Worm (Caenorhabditis elegans) whole organism, late embryonic: ENCODE data around the gene srw-68.

Experiments used
- C38D4.7 ChIP-seq: fragments of 200-800 bp; sonication (Bioruptor generic); optimal IDR thresholded peaks from 2 replicates; lab custom pipeline; 2018; ENCODE audit warnings: mild to moderate bottlenecking, missing genetic modification characterization, moderate library complexity, missing compliant biosample characterization
- F13H6.1 ChIP-seq: sonication (generic microtip); optimal IDR thresholded peaks from 2 replicates; lab custom pipeline; 2016; ENCODE audit warnings: missing genetic modification characterization, missing compliant biosample characterization
- K09A11.1 ChIP-seq: sonication (generic microtip); optimal IDR thresholded peaks from 2 replicates; lab custom pipeline; 2017; ENCODE audit warnings: antibody characterized with exemption, mild to moderate bottlenecking, missing genetic modification characterization, missing compliant biosample characterization; ENCODE audit not compliant: insufficient read depth
- ahr-1 ChIP-seq: sonication (generic microtip); optimal IDR thresholded peaks from 2 replicates; lab custom pipeline; 2016; ENCODE audit warnings: missing genetic modification characterization, missing compliant biosample characterization
- ama-1 ChIP-seq: fragments of 150-350 bp; optimal IDR thresholded peaks from 2 replicates; lab custom pipeline; 2014
- ceh-18 ChIP-seq: sonication (generic microtip); optimal IDR thresholded peaks from 2 replicates; lab custom pipeline; 2016; ENCODE audit warnings: missing genetic modification characterization, missing compliant biosample characterization
- ceh-19 ChIP-seq: fragments of 200-800 bp; sonication (Bioruptor generic); optimal IDR thresholded peaks from 2 replicates; lab custom pipeline; 2018; ENCODE audit warnings: mild to moderate bottlenecking, missing genetic modification characterization, missing compliant biosample characterization
- ceh-22 ChIP-seq: sonication (generic microtip); optimal IDR thresholded peaks from 2 replicates; lab custom pipeline; 2017; ENCODE audit warnings: missing biosample characterization, missing genetic modification characterization
- ceh-24 ChIP-seq: sonication (generic microtip); optimal IDR thresholded peaks from 2 replicates; lab custom pipeline; 2016; ENCODE audit warnings: mild to moderate bottlenecking, missing genetic modification characterization, missing compliant biosample characterization
- ceh-30 ChIP-seq: fragments of 150-350 bp; optimal IDR thresholded peaks from 2 replicates; lab custom pipeline; 2014; ENCODE audit warnings: missing biosample characterization, missing genetic modification characterization
- ceh-45 ChIP-seq: fragments of 200-800 bp; sonication (Bioruptor generic); IDR thresholded peaks from 2 replicates; pipeline ENCODE4 v1.3.6; 2022; ENCODE audit warnings: missing genetic modification reagents, missing genetic modification characterization, missing compliant biosample characterization
- ceh-6 ChIP-seq: fragments of 200-800 bp; sonication (Bioruptor generic); optimal IDR thresholded peaks from 2 replicates; lab custom pipeline; 2018; ENCODE audit warnings: mild to moderate bottlenecking, missing genetic modification characterization, missing compliant biosample characterization
- ceh-9 ChIP-seq: sonication (generic microtip); optimal IDR thresholded peaks from 2 replicates; lab custom pipeline; 2016; ENCODE audit warnings: mild to moderate bottlenecking, missing genetic modification characterization, inconsistent platforms, missing compliant biosample characterization
- che-1 ChIP-seq: sonication (generic microtip); optimal IDR thresholded peaks from 2 replicates; lab custom pipeline; 2016; ENCODE audit warnings: mild to moderate bottlenecking, missing genetic modification characterization, missing compliant biosample characterization
- dmd-4 ChIP-seq: sonication (generic microtip); optimal IDR thresholded peaks from 2 replicates; lab custom pipeline; 2016; ENCODE audit warnings: borderline replicate concordance, missing genetic modification characterization, missing compliant biosample characterization
- elt-2 ChIP-seq: sonication (generic microtip); optimal IDR thresholded peaks from 2 replicates; lab custom pipeline; 2016; ENCODE audit warnings: missing genetic modification reagents, missing genetic modification characterization, missing compliant biosample characterization
- ets-4 ChIP-seq: sonication (generic microtip); optimal IDR thresholded peaks from 2 replicates; lab custom pipeline; 2016; ENCODE audit warnings: missing genetic modification characterization, missing compliant biosample characterization
- eyg-1 ChIP-seq: sonication (generic microtip); optimal IDR thresholded peaks from 2 replicates; lab custom pipeline; 2016; ENCODE audit warnings: missing genotype, missing genetic modification characterization, missing compliant biosample characterization
- fax-1 ChIP-seq: sonication (generic microtip); optimal IDR thresholded peaks from 2 replicates; lab custom pipeline; 2016; ENCODE audit warnings: missing genotype, missing genetic modification characterization, missing compliant biosample characterization
- fkh-10 ChIP-seq: fragments of 150-350 bp; optimal IDR thresholded peaks from 2 replicates; lab custom pipeline; 2014; ENCODE audit warnings: missing biosample characterization, missing genetic modification reagents, missing genetic modification characterization
- fkh-6 ChIP-seq: sonication (generic microtip); optimal IDR thresholded peaks from 2 replicates; lab custom pipeline; 2016; ENCODE audit warnings: missing genetic modification characterization, missing compliant biosample characterization
- gmeb-2 ChIP-seq: sonication (generic microtip); optimal IDR thresholded peaks from 2 replicates; lab custom pipeline; 2016; ENCODE audit warnings: missing genetic modification characterization, inconsistent platforms, missing compliant biosample characterization
- hlh-13 ChIP-seq: fragments of 200-800 bp; sonication (Bioruptor generic); optimal IDR thresholded peaks from 2 replicates; lab custom pipeline; 2018; ENCODE audit warnings: mild to moderate bottlenecking, missing genetic modification characterization, missing compliant biosample characterization
- hlh-30 ChIP-seq: sonication (generic microtip); optimal IDR thresholded peaks from 2 replicates; lab custom pipeline; 2017; ENCODE audit warnings: antibody characterized with exemption, missing genetic modification characterization, missing compliant biosample characterization; ENCODE audit not compliant: insufficient read depth
- hlh-6 ChIP-seq: sonication (generic microtip); optimal IDR thresholded peaks from 2 replicates; lab custom pipeline; 2016; ENCODE audit warnings: missing genotype, missing genetic modification characterization, missing compliant biosample characterization
- hlh-8 ChIP-seq: sonication (generic microtip); optimal IDR thresholded peaks from 2 replicates; lab custom pipeline; 2016; ENCODE audit warnings: missing genotype, missing genetic modification characterization, missing compliant biosample characterization
- lin-11 ChIP-seq: fragments of 200-800 bp; sonication (Bioruptor generic); optimal IDR thresholded peaks from 2 replicates; lab custom pipeline; 2018; ENCODE audit warnings: mild to moderate bottlenecking, missing genetic modification characterization, missing compliant biosample characterization
- madf-2 ChIP-seq: sonication (generic microtip); optimal IDR thresholded peaks from 2 replicates; lab custom pipeline; 2017; ENCODE audit warnings: missing genetic modification characterization, missing compliant biosample characterization
- nfya-1 ChIP-seq: sonication (generic microtip); optimal IDR thresholded peaks from 2 replicates; lab custom pipeline; 2017; ENCODE audit warnings: missing genetic modification characterization, mild to moderate bottlenecking, missing compliant biosample characterization, antibody characterized with exemption, moderate library complexity
- nhr-232 ChIP-seq: sonication (generic microtip); optimal IDR thresholded peaks from 2 replicates; lab custom pipeline; 2016; ENCODE audit warnings: missing genetic modification characterization, missing compliant biosample characterization
- npax-4 ChIP-seq: sonication (generic microtip); optimal IDR thresholded peaks from 2 replicates; lab custom pipeline; 2016; ENCODE audit warnings: missing genetic modification characterization, missing compliant biosample characterization
- pag-3 ChIP-seq: sonication (generic microtip); optimal IDR thresholded peaks from 2 replicates; lab custom pipeline; 2016; ENCODE audit warnings: missing compliant biosample characterization, missing genetic modification characterization, borderline replicate concordance
- pat-9 ChIP-seq: fragments of 200-800 bp; sonication (Bioruptor generic); optimal IDR thresholded peaks from 2 replicates; lab custom pipeline; 2018; ENCODE audit warnings: mild to moderate bottlenecking, missing genetic modification characterization, moderate library complexity, missing compliant biosample characterization
- pax-1 ChIP-seq: fragments of 150-350 bp; optimal IDR thresholded peaks from 2 replicates; lab custom pipeline; 2014; ENCODE audit warnings: missing biosample characterization, missing genetic modification characterization
- pha-2 ChIP-seq: sonication (generic microtip); optimal IDR thresholded peaks from 2 replicates; lab custom pipeline; 2017; ENCODE audit warnings: mild to moderate bottlenecking, missing genetic modification characterization, missing compliant biosample characterization
- pqm-1 ChIP-seq: sonication (generic microtip); optimal IDR thresholded peaks from 2 replicates; lab custom pipeline; 2016; ENCODE audit warnings: missing genetic modification characterization, missing compliant biosample characterization
- pros-1 ChIP-seq: fragments of 150-350 bp; optimal IDR thresholded peaks from 2 replicates; lab custom pipeline; 2014; ENCODE audit warnings: missing biosample characterization, missing genetic modification reagents, missing genetic modification characterization
- ref-2 ChIP-seq: sonication (generic microtip); optimal IDR thresholded peaks from 2 replicates; lab custom pipeline; 2016; ENCODE audit warnings: missing genetic modification characterization, missing compliant biosample characterization
- rnt-1 ChIP-seq: sonication (generic microtip); optimal IDR thresholded peaks from 2 replicates; lab custom pipeline; 2016; ENCODE audit warnings: missing genetic modification characterization, missing compliant biosample characterization
- sdc-2 ChIP-seq: sonication (generic microtip); optimal IDR thresholded peaks from 2 replicates; lab custom pipeline; 2016; ENCODE audit warnings: missing genotype, missing genetic modification characterization, missing compliant biosample characterization
- sox-2 ChIP-seq: fragments of 200-800 bp; sonication (Bioruptor generic); IDR thresholded peaks from 2 replicates; pipeline ENCODE4 v1.3.6; 2022; ENCODE audit warnings: missing genetic modification reagents, missing genetic modification characterization, missing compliant biosample characterization
- sox-4 ChIP-seq: sonication (generic microtip); optimal IDR thresholded peaks from 2 replicates; lab custom pipeline; 2017; ENCODE audit warnings: mild to moderate bottlenecking, missing genetic modification characterization, inconsistent platforms, missing compliant biosample characterization
- syd-9 ChIP-seq: sonication (generic microtip); optimal IDR thresholded peaks from 2 replicates; lab custom pipeline; 2016; ENCODE audit warnings: mild to moderate bottlenecking, missing genetic modification characterization, moderate library complexity, missing compliant biosample characterization
- tbx-7 ChIP-seq: sonication (generic microtip); optimal IDR thresholded peaks from 2 replicates; lab custom pipeline; 2016; ENCODE audit warnings: missing genotype, missing genetic modification characterization, missing compliant biosample characterization
- unc-3 ChIP-seq, 2 experiments: fragments of 200-800 bp in 1 of 2; sonication (Bioruptor generic) in 1 of 2; sonication (generic microtip) in 1 of 2; conservative IDR thresholded peaks in 1 of 2; optimal IDR thresholded peaks in 1 of 2; 2 replicates each; pipeline versions ENCODE4 v1.3.6 to Lab custom; 2016 to 2022; ENCODE audit warnings: missing compliant biosample characterization in 2 of 2, missing genetic modification characterization in 2 of 2, missing genetic modification reagents in 1 of 2
- unc-55 ChIP-seq: sonication (generic microtip); optimal IDR thresholded peaks from 2 replicates; lab custom pipeline; 2017; ENCODE audit warnings: missing biosample characterization, missing genetic modification reagents, missing genetic modification characterization
- unc-86 ChIP-seq: sonication (generic microtip); optimal IDR thresholded peaks from 2 replicates; lab custom pipeline; 2016; ENCODE audit warnings: missing genetic modification characterization, missing compliant biosample characterization
- ztf-16 ChIP-seq: sonication (generic microtip); optimal IDR thresholded peaks from 2 replicates; lab custom pipeline; 2017; ENCODE audit warnings: missing genetic modification characterization, missing compliant biosample characterization

The srw-68 gene

ce11 chrV:7426594-7426993, at the start of gene srw-68:
Gene srw-68, minus strand, starts transcription at chrV:7426694.
- TF ChIP-seq F13H6.1 (tag; lab: Kevin White, UChicago) = no peak

- TF ChIP-seq pat-9 (tag; lab: Kevin White, UChicago) = no peak
- TF ChIP-seq ceh-30 (tag; lab: Kevin White, UChicago) = no peak
- no peak for TF ChIP-seq eyg-1
- no peak for TF ChIP-seq ets-4 (tag; lab: Kevin White, UChicago)
- TF ChIP-seq fkh-10 (GFP tag; lab: Kevin White, UChicago) = no peak
- no peak for TF ChIP-seq ref-2 (tag; lab: Kevin White, UChicago)
- no peak for TF ChIP-seq pha-2
- no peak for TF ChIP-seq ceh-45 (GFP tag; lab: Robert Waterston, UW)
- no peak for TF ChIP-seq pax-1 (tag; lab: Kevin White, UChicago)
- TF ChIP-seq hlh-13 (GFP tag; lab: Kevin White, UChicago) = no peak
- TF ChIP-seq tbx-7 (tag; lab: Kevin White, UChicago) = no peak
- TF ChIP-seq elt-2 = no peak
- no peak for TF ChIP-seq pag-3 (tag; lab: Kevin White, UChicago)
- TF ChIP-seq syd-9 = no peak
These were observed 46.3 kb upstream of the srw-68 start, which contains the start of gene str-28 for ce11 chrV:7472815-7473214. Gene str-28, minus strand, starts transcription at chrV:7472915.

ce11 chrV:7465509-7465908, 39.0 kb upstream of the srw-68 start, which contains the start of gene F25E5.1:
Gene F25E5.1, plus strand, starts transcription at chrV:7465884.
- TF ChIP-seq hlh-30 (tag; lab: Kevin White, UChicago) = peak; percentile 50
- no peak for TF ChIP-seq K09A11.1 (tag; lab: Kevin White, UChicago)
- TF ChIP-seq unc-86 (tag; lab: Kevin White, UChicago) = peak; percentile 15
- TF ChIP-seq tbx-7 (tag; lab: Kevin White, UChicago) = peak; percentile 53
- TF ChIP-seq ceh-19 (GFP tag; lab: Kevin White, UChicago) = no peak
- no peak for TF ChIP-seq nhr-232 (tag; lab: Kevin White, UChicago)
- TF ChIP-seq fkh-6 (tag; lab: Kevin White, UChicago) = peak; percentile 53
- no peak for TF ChIP-seq sox-2 (GFP tag; lab: Robert Waterston, UW)
- no peak for TF ChIP-seq ceh-6 (GFP tag; lab: Kevin White, UChicago)
- no peak for TF ChIP-seq ama-1
- peak; percentile 25 for TF ChIP-seq F13H6.1 (tag; lab: Kevin White, UChicago)
- no peak for TF ChIP-seq che-1 (tag; lab: Kevin White, UChicago)
- no peak for TF ChIP-seq C38D4.7 (GFP tag; lab: Kevin White, UChicago)
- TF ChIP-seq eyg-1 = peak; percentile 53
- peak; percentile 2 for TF ChIP-seq unc-55 (GFP tag; lab: Kevin White, UChicago)
- peak; percentile 80 for TF ChIP-seq rnt-1
- TF ChIP-seq ahr-1 (tag; lab: Kevin White, UChicago) = no peak
- TF ChIP-seq lin-11 (tag; lab: Kevin White, UChicago) = no peak
- peak; percentile 5 for TF ChIP-seq hlh-6 (tag; lab: Kevin White, UChicago)
- peak; percentile 25 for TF ChIP-seq gmeb-2 (tag; lab: Kevin White, UChicago)
- peak; percentile 27 for TF ChIP-seq dmd-4
- TF ChIP-seq ets-4 (tag; lab: Kevin White, UChicago) = peak; percentile 78
- TF ChIP-seq ceh-45 (GFP tag; lab: Robert Waterston, UW) = no peak
- no peak for TF ChIP-seq ceh-24
- no peak for TF ChIP-seq npax-4 (tag; lab: Kevin White, UChicago)
- TF ChIP-seq hlh-13 (GFP tag; lab: Kevin White, UChicago) = no peak
- no peak for TF ChIP-seq ceh-22 (tag; lab: Kevin White, UChicago)
- no peak for TF ChIP-seq sox-4
- no peak for TF ChIP-seq unc-3 (GFP tag; conservative IDR thresholded peaks at IDR 0.05; lab: Robert Waterston, UW)
- TF ChIP-seq unc-3 (tag; optimal IDR thresholded peaks at IDR 0.05; lab: Kevin White, UChicago) = no peak
- TF ChIP-seq pax-1 (tag; lab: Kevin White, UChicago) = no peak
- TF ChIP-seq pros-1 (tag; lab: Kevin White, UChicago) = peak; percentile 11
- peak; percentile 30 for TF ChIP-seq ceh-18 (tag; lab: Kevin White, UChicago)
- peak; percentile 59 for TF ChIP-seq hlh-8 (tag; lab: Kevin White, UChicago)
- TF ChIP-seq fax-1 (tag; lab: Kevin White, UChicago) = peak; percentile 15
- no peak for TF ChIP-seq ceh-9
- no peak for TF ChIP-seq ztf-16 (tag; lab: Kevin White, UChicago)
- no peak for TF ChIP-seq pat-9 (tag; lab: Kevin White, UChicago)
- peak; percentile 70 for TF ChIP-seq nfya-1 (tag; lab: Kevin White, UChicago)
- TF ChIP-seq madf-2 (tag; lab: Kevin White, UChicago) = no peak
- TF ChIP-seq sdc-2 (tag; lab: Kevin White, UChicago) = peak; percentile 47
- no peak for TF ChIP-seq pqm-1
